Fruit fly (Drosophila melanogaster) whole organism, embryonic: ENCODE results near the gene Dap160.
A peak's percentile ranks its signal among the peaks of the same experiment; 100 is the strongest.

ENCODE experiments used
- Atf6 ChIP-seq: fragments of 200-800 bp; sonication (Bioruptor generic); IDR thresholded peaks from 2 replicates; pipeline ENCODE4 v1.3.6; 2022; ENCODE audit warnings: missing biosample characterization, missing genetic modification characterization
- CG11247 ChIP-seq: fragments of 200-800 bp; sonication (Bioruptor generic); IDR thresholded peaks from 2 replicates; pipeline ENCODE4 v1.3.6; 2022; ENCODE audit warnings: missing biosample characterization, missing genetic modification characterization
- CG11456 ChIP-seq: fragments of 200-800 bp; sonication (Bioruptor generic); IDR thresholded peaks from 3 replicates; pipeline ENCODE4 v1.3.6; 2022; ENCODE audit warnings: missing biosample characterization, missing genetic modification characterization
- CG12219 ChIP-seq: fragments of 200-800 bp; sonication (Bioruptor generic); optimal IDR thresholded peaks from 3 replicates; lab custom pipeline; 2018; ENCODE audit warnings: missing biosample characterization, mild to moderate bottlenecking, missing genetic modification characterization
- CG12659 ChIP-seq: fragments of 200-800 bp; sonication (Bioruptor generic); optimal IDR thresholded peaks from 3 replicates; lab custom pipeline; 2017; ENCODE audit warnings: mild to moderate bottlenecking, missing biosample characterization, missing genetic modification reagents, missing genetic modification characterization
- CG13287 ChIP-seq: fragments of 200-800 bp; sonication (Bioruptor generic); IDR thresholded peaks from 2 replicates; pipeline ENCODE4 v1.3.6; 2022; ENCODE audit warnings: missing biosample characterization, missing genetic modification characterization; ENCODE audit not compliant: partially characterized antibody
- CG16863 ChIP-seq: fragments of 200-800 bp; sonication (Bioruptor generic); optimal IDR thresholded peaks from 3 replicates; lab custom pipeline; 2016; ENCODE audit warnings: missing biosample characterization, missing genetic modification characterization
- CG1792 ChIP-seq: fragments of 200-800 bp; sonication (Bioruptor generic); optimal IDR thresholded peaks from 2 replicates; lab custom pipeline; 2016; ENCODE audit warnings: missing biosample characterization, missing genetic modification characterization
- CG2712 ChIP-seq: fragments of 200-800 bp; optimal IDR thresholded peaks from 3 replicates; lab custom pipeline; 2019; ENCODE audit warnings: missing biosample characterization, mild to moderate bottlenecking, missing genetic modification characterization, moderate library complexity
- CG31365 ChIP-seq: fragments of 200-800 bp; sonication (Bioruptor generic); optimal IDR thresholded peaks from 2 replicates; lab custom pipeline; 2018; ENCODE audit warnings: missing biosample characterization, mild to moderate bottlenecking, missing genetic modification characterization
- CG33557 ChIP-seq: fragments of 200-800 bp; sonication (Bioruptor generic); optimal IDR thresholded peaks from 2 replicates; lab custom pipeline; 2019; ENCODE audit warnings: missing biosample characterization, mild to moderate bottlenecking, missing genetic modification characterization, moderate library complexity
- CG34224 ChIP-seq: fragments of 200-800 bp; sonication (Bioruptor generic); IDR thresholded peaks from 3 replicates; pipeline ENCODE4 v1.3.6; 2022; ENCODE audit warnings: missing biosample characterization, missing genetic modification characterization; ENCODE audit not compliant: partially characterized antibody
- CG4617 ChIP-seq: fragments of 200-800 bp; sonication (Bioruptor generic); optimal IDR thresholded peaks from 3 replicates; lab custom pipeline; 2016; ENCODE audit warnings: missing biosample characterization, missing genetic modification characterization, borderline replicate concordance
- CG7839 ChIP-seq: fragments of 200-800 bp; sonication (Bioruptor generic); optimal IDR thresholded peaks from 3 replicates; lab custom pipeline; 2018; ENCODE audit warnings: missing biosample characterization, mild to moderate bottlenecking, missing genetic modification characterization, moderate library complexity
- CG9609 ChIP-seq: fragments of 200-800 bp; sonication (Bioruptor generic); optimal IDR thresholded peaks from 3 replicates; lab custom pipeline; 2016; ENCODE audit warnings: missing biosample characterization, missing genetic modification characterization
- CG9932 ChIP-seq: fragments of 200-800 bp; sonication (Bioruptor generic); IDR thresholded peaks from 2 replicates; pipeline ENCODE4 v1.3.6; 2022; ENCODE audit warnings: missing biosample characterization, missing genetic modification characterization
- Doc3 ChIP-seq: fragments of 200-800 bp; sonication (Bioruptor generic); IDR thresholded peaks from 3 replicates; pipeline ENCODE4 v1.3.6; 2022; ENCODE audit warnings: missing biosample characterization, missing genetic modification characterization; ENCODE audit not compliant: partially characterized antibody
- Dp ChIP-seq: fragments of 200-800 bp; sonication (Bioruptor generic); optimal IDR thresholded peaks from 2 replicates; lab custom pipeline; 2018; ENCODE audit warnings: missing biosample characterization, mild to moderate bottlenecking, missing genetic modification characterization, moderate library complexity
- Ets65A ChIP-seq: fragments of 200-800 bp; sonication (Bioruptor generic); peaks from one replicate; lab custom pipeline; 2016; ENCODE audit warnings: missing biosample characterization, missing genetic modification characterization
- H2.0 ChIP-seq: fragments of 200-800 bp; sonication (Bioruptor generic); IDR thresholded peaks from 2 replicates; pipeline ENCODE4 v1.3.6; 2022; ENCODE audit warnings: missing biosample characterization, missing genetic modification characterization
- Hand ChIP-seq: fragments of 200-800 bp; sonication (Bioruptor generic); optimal IDR thresholded peaks from 2 replicates; lab custom pipeline; 2017; ENCODE audit warnings: mild to moderate bottlenecking, missing biosample characterization, missing genetic modification reagents, missing genetic modification characterization
- Hr78 ChIP-seq, 2 experiments: fragments of 200-800 bp in 1 of 2; fragments of >200 bp in 1 of 2; sonication (Bioruptor generic) in 1 of 2; optimal IDR thresholded peaks; 2 replicates each; lab custom pipeline; 2017 to 2019; ENCODE audit warnings: missing biosample characterization in 2 of 2, missing genetic modification characterization in 2 of 2, mild to moderate bottlenecking in 1 of 2, moderate library complexity in 1 of 2
- MBD-R2 ChIP-seq: fragments of 200-800 bp; sonication (Bioruptor generic); IDR thresholded peaks from 2 replicates; pipeline ENCODE4 v1.3.6; 2022; ENCODE audit warnings: missing biosample characterization, missing genetic modification characterization
- Max ChIP-seq: fragments of 200-800 bp; sonication (Bioruptor generic); optimal IDR thresholded peaks from 2 replicates; lab custom pipeline; 2016; ENCODE audit warnings: missing biosample characterization, mild to moderate bottlenecking, missing genetic modification characterization
- Med ChIP-seq: fragments of 200-800 bp; sonication (Bioruptor generic); peaks from one replicate; lab custom pipeline; 2016; ENCODE audit warnings: missing biosample characterization, missing genetic modification characterization, mild to moderate bottlenecking, inconsistent platforms, moderate library complexity
- Oaz ChIP-seq: fragments of 200-800 bp; sonication (Bioruptor generic); IDR thresholded peaks from 2 replicates; pipeline ENCODE4 v1.3.6; 2022; ENCODE audit warnings: missing biosample characterization, missing genetic modification characterization
- Poxn ChIP-seq: fragments of 200-800 bp; sonication (Bioruptor generic); IDR thresholded peaks from 2 replicates; pipeline ENCODE4 v1.3.6; 2022; ENCODE audit warnings: missing biosample characterization, missing genetic modification characterization
- Sry-δ ChIP-seq: fragments of 200-800 bp; sonication (Bioruptor generic); optimal IDR thresholded peaks from 2 replicates; lab custom pipeline; 2016; ENCODE audit warnings: missing biosample characterization, missing genetic modification characterization
- ara ChIP-seq: fragments of 200-800 bp; sonication (Bioruptor generic); IDR thresholded peaks from 2 replicates; pipeline ENCODE4 v1.3.6; 2022; ENCODE audit warnings: missing biosample characterization, missing genetic modification characterization
- ato ChIP-seq: fragments of 200-800 bp; sonication (Bioruptor generic); IDR thresholded peaks from 2 replicates; pipeline ENCODE4 v1.3.6; 2022; ENCODE audit warnings: missing biosample characterization, missing genetic modification characterization; ENCODE audit not compliant: partially characterized antibody
- dmrt99B ChIP-seq: fragments of 200-800 bp; sonication (Bioruptor generic); optimal IDR thresholded peaks from 2 replicates; lab custom pipeline; 2018; ENCODE audit warnings: missing biosample characterization, mild to moderate bottlenecking, missing genetic modification characterization, moderate library complexity
- fd102C ChIP-seq: fragments of 200-800 bp; sonication (Bioruptor generic); optimal IDR thresholded peaks from 2 replicates; lab custom pipeline; 2018; ENCODE audit warnings: missing biosample characterization, mild to moderate bottlenecking, missing genetic modification characterization, moderate library complexity
- fd64A ChIP-seq: fragments of 200-800 bp; sonication (Bioruptor generic); optimal IDR thresholded peaks from 3 replicates; lab custom pipeline; 2018; ENCODE audit warnings: missing biosample characterization, mild to moderate bottlenecking, missing genetic modification characterization
- gem ChIP-seq: fragments of 200-800 bp; sonication (Bioruptor generic); optimal IDR thresholded peaks from 2 replicates; lab custom pipeline; 2019; ENCODE audit warnings: missing biosample characterization, mild to moderate bottlenecking, missing genetic modification characterization, moderate library complexity
- grau ChIP-seq: fragments of 200-800 bp; optimal IDR thresholded peaks from 3 replicates; lab custom pipeline; 2019; ENCODE audit warnings: missing biosample characterization, mild to moderate bottlenecking, missing genetic modification characterization, moderate library complexity
- hth ChIP-seq: fragments of >200 bp; optimal IDR thresholded peaks from 2 replicates; lab custom pipeline; 2017; ENCODE audit warnings: inconsistent platforms
- insv ChIP-seq, 2 experiments: fragments of 200-800 bp; sonication (Bioruptor generic); optimal IDR thresholded peaks; 3 replicates each; lab custom pipeline; 2016 to 2018; ENCODE audit warnings: missing biosample characterization in 2 of 2, missing genetic modification characterization in 2 of 2
- inv ChIP-seq: fragments of 200-800 bp; sonication (Bioruptor generic); IDR thresholded peaks from 2 replicates; pipeline ENCODE4 v1.3.6; 2022; ENCODE audit warnings: missing biosample characterization, missing genetic modification characterization; ENCODE audit not compliant: partially characterized antibody
- lilli ChIP-seq: fragments of 200-800 bp; sonication (Bioruptor generic); optimal IDR thresholded peaks from 3 replicates; lab custom pipeline; 2016; ENCODE audit warnings: missing biosample characterization, missing genetic modification characterization
- luna ChIP-seq: fragments of 200-800 bp; sonication (Bioruptor generic); optimal IDR thresholded peaks from 2 replicates; lab custom pipeline; 2016; ENCODE audit warnings: missing biosample characterization, missing genetic modification characterization
- psq ChIP-seq: fragments of 200-800 bp; sonication (Bioruptor generic); optimal IDR thresholded peaks from 2 replicates; lab custom pipeline; 2017; ENCODE audit warnings: missing biosample characterization, missing genetic modification characterization
- sna ChIP-seq: fragments of 200-800 bp; sonication (Bioruptor generic); IDR thresholded peaks from 2 replicates; pipeline ENCODE4 v1.3.6; 2022; ENCODE audit warnings: missing biosample characterization, missing genetic modification characterization; ENCODE audit not compliant: partially characterized antibody
- sob ChIP-seq: fragments of 200-800 bp; sonication (Bioruptor generic); IDR thresholded peaks from 2 replicates; pipeline ENCODE4 v1.3.6; 2022; ENCODE audit warnings: missing biosample characterization, missing genetic modification characterization
- tin ChIP-seq: fragments of 200-800 bp; sonication (Bioruptor generic); optimal IDR thresholded peaks from 3 replicates; lab custom pipeline; 2016; ENCODE audit warnings: missing biosample characterization, missing genetic modification characterization
- trh ChIP-seq: fragments of 200-800 bp; sonication (Bioruptor generic); optimal IDR thresholded peaks from 2 replicates; lab custom pipeline; 2016; ENCODE audit warnings: missing biosample characterization, missing genetic modification characterization
- tup ChIP-seq: fragments of 200-800 bp; sonication (Bioruptor generic); optimal IDR thresholded peaks from 2 replicates; lab custom pipeline; 2016; ENCODE audit warnings: missing biosample characterization, mild to moderate bottlenecking, missing genetic modification characterization, moderate library complexity
- unc-4 ChIP-seq: fragments of 200-800 bp; sonication (Bioruptor generic); IDR thresholded peaks from 2 replicates; pipeline ENCODE4 v1.3.6; 2022; ENCODE audit warnings: missing biosample characterization, missing genetic modification characterization; ENCODE audit not compliant: partially characterized antibody
- vnd ChIP-seq: fragments of 200-800 bp; sonication (Bioruptor generic); IDR thresholded peaks from 3 replicates; pipeline ENCODE4 v1.3.6; 2022; ENCODE audit warnings: missing biosample characterization, missing genetic modification characterization; ENCODE audit not compliant: partially characterized antibody
- vvl ChIP-seq: fragments of 200-800 bp; sonication (Bioruptor generic); IDR thresholded peaks from 2 replicates; pipeline ENCODE4 v1.3.6; 2022; ENCODE audit warnings: missing biosample characterization, missing genetic modification characterization
- zen ChIP-seq: fragments of 200-800 bp; sonication (Bioruptor generic); optimal IDR thresholded peaks from 3 replicates; lab custom pipeline; 2018; ENCODE audit warnings: missing biosample characterization, mild to moderate bottlenecking, missing genetic modification characterization, moderate library complexity

Gene Dap160

dm6 chr2L:21162875-21163274, 20.7 kb upstream of the Dap160 start, which contains the start of gene Nbr (continued):
- TF ChIP-seq Doc3 (GFP tag; lab: Robert Waterston, UW) (0 out of 3 replicates have a peak, but pooled peaks have one; percentile 33), vnd (GFP tag; lab: Robert Waterston, UW) (0 out of 3 replicates have a peak, but pooled peaks have one; percentile 19), CG33557 (GFP tag; lab: Kevin White, UChicago) (no peak), vvl (0 out of 2 replicates have a peak, but pooled peaks have one; percentile 7), CG31365 (tag; lab: Kevin White, UChicago) (no peak), MBD-R2 (GFP tag; lab: Robert Waterston, UW) (peak; percentile 71), CG11456 (GFP tag; lab: Robert Waterston, UW) (peak; percentile 16; the same call in 1 of the 3 replicates), unc-4 (peak; percentile 60), CG34224 (GFP tag; lab: Robert Waterston, UW) (peak; percentile 43; the same call in 1 of the 3 replicates), Ets65A (GFP tag; lab: Kevin White, UChicago) (peak; percentile 71), CG12659 (peak; percentile 17), CG9932 (GFP tag; lab: Robert Waterston, UW) (peak; percentile 51), lilli (GFP tag; lab: Kevin White, UChicago) (no peak), H2.0 (GFP tag; lab: Robert Waterston, UW) (no peak), CG13287 (GFP tag; lab: Robert Waterston, UW) (peak; percentile 61), fd102C (GFP tag; lab: Kevin White, UChicago) (no peak), Sry-δ (peak; percentile 58), CG9609 (GFP tag; lab: Kevin White, UChicago) (no peak), luna (GFP tag; lab: Kevin White, UChicago) (no peak), sna (GFP tag; lab: Robert Waterston, UW) (peak; percentile 54), insv (GFP tag; optimal IDR thresholded peaks at IDR 0.05; lab: Kevin White, UChicago) (peak in 1 of 2 experiments; percentile 15), Max (no peak), CG4617 (peak; percentile 27), Atf6 (GFP tag; lab: Robert Waterston, UW) (no peak)

dm6 chr2L:21158554-21158953, 16.4 kb upstream of the Dap160 start, which contains the start of the genes Coq3 and Pld3:
Gene Coq3 (minus strand): TSS chr2L:21158611.
Gene Pld3 (plus strand): TSS chr2L:21158847.
- TF ChIP-seq Hand (GFP tag; lab: Kevin White, UChicago) = peak; percentile 48
- peak; percentile 97 for TF ChIP-seq Med (GFP tag; lab: Kevin White, UChicago)
- peak; percentile 56 for TF ChIP-seq CG12219 (GFP tag; lab: Kevin White, UChicago)
- TF ChIP-seq sob (GFP tag; lab: Robert Waterston, UW) = peak; percentile 83
- TF ChIP-seq CG1792 (GFP tag; lab: Kevin White, UChicago) = peak; percentile 43
- peak; percentile 88 for TF ChIP-seq CG2712
- TF ChIP-seq ato (GFP tag; lab: Robert Waterston, UW) = no peak
- peak; percentile 87 for TF ChIP-seq gem (tag; lab: Kevin White, UChicago)
- TF ChIP-seq grau (tag; lab: Kevin White, UChicago) = peak; percentile 83
- TF ChIP-seq Dp (GFP tag; lab: Kevin White, UChicago) = no peak
- peak; percentile 4 for TF ChIP-seq fd64A (GFP tag; lab: Kevin White, UChicago)
- peak; percentile 87 for TF ChIP-seq tin
- TF ChIP-seq Poxn = no peak
- no peak for TF ChIP-seq inv (GFP tag; lab: Robert Waterston, UW)
- TF ChIP-seq CG7839 = peak; percentile 86
- no peak for TF ChIP-seq Hr78 (GFP tag; optimal IDR thresholded peaks at IDR 0.05; lab: Kevin White, UChicago)
- TF ChIP-seq ara = peak; percentile 79
- TF ChIP-seq tup = peak; percentile 50
- no peak for TF ChIP-seq hth (lab: Kevin White, UChicago)
- no peak for TF ChIP-seq psq (GFP tag; lab: Kevin White, UChicago)
- 0 out of 2 replicates have a peak, but pooled peaks have one; percentile 20 for TF ChIP-seq Oaz (GFP tag; lab: Robert Waterston, UW)
- peak; percentile 54 for TF ChIP-seq CG16863 (GFP tag; lab: Kevin White, UChicago)
- TF ChIP-seq trh (GFP tag; lab: Kevin White, UChicago) = peak; percentile 19
- TF ChIP-seq dmrt99B (tag; lab: Kevin White, UChicago) = peak; percentile 86
- TF ChIP-seq CG11247 (GFP tag; lab: Robert Waterston, UW) = peak; percentile 72; the same call in 1 of the 2 replicates
- peak; percentile 72 for TF ChIP-seq Max
- peak; percentile 72 for TF ChIP-seq zen
